Worm (Caenorhabditis elegans) whole organism, late embryonic: ENCODE measurements around the gene unc-58.

Experiments used
- C38D4.7 ChIP-seq: fragments of 200-800 bp; sonication (Bioruptor generic); optimal IDR thresholded peaks from 2 replicates; lab custom pipeline; 2018; ENCODE audit warnings: mild to moderate bottlenecking, missing genetic modification characterization, moderate library complexity, missing compliant biosample characterization
- K02D7.2 ChIP-seq: sonication (generic microtip); optimal IDR thresholded peaks from 2 replicates; lab custom pipeline; 2017; ENCODE audit warnings: mild to moderate bottlenecking, missing genetic modification characterization, missing compliant biosample characterization
- K09A11.1 ChIP-seq: sonication (generic microtip); optimal IDR thresholded peaks from 2 replicates; lab custom pipeline; 2017; ENCODE audit warnings: antibody characterized with exemption, mild to moderate bottlenecking, missing genetic modification characterization, missing compliant biosample characterization; ENCODE audit not compliant: insufficient read depth
- ahr-1 ChIP-seq: sonication (generic microtip); optimal IDR thresholded peaks from 2 replicates; lab custom pipeline; 2016; ENCODE audit warnings: missing genetic modification characterization, missing compliant biosample characterization
- ceh-14 ChIP-seq: sonication (generic microtip); optimal IDR thresholded peaks from 2 replicates; lab custom pipeline; 2016; ENCODE audit warnings: missing genotype, missing genetic modification characterization, missing compliant biosample characterization
- ceh-18 ChIP-seq: sonication (generic microtip); optimal IDR thresholded peaks from 2 replicates; lab custom pipeline; 2016; ENCODE audit warnings: missing genetic modification characterization, missing compliant biosample characterization
- ceh-19 ChIP-seq: fragments of 200-800 bp; sonication (Bioruptor generic); optimal IDR thresholded peaks from 2 replicates; lab custom pipeline; 2018; ENCODE audit warnings: mild to moderate bottlenecking, missing genetic modification characterization, missing compliant biosample characterization
- ceh-34 ChIP-seq: sonication (generic microtip); optimal IDR thresholded peaks from 2 replicates; lab custom pipeline; 2016; ENCODE audit warnings: mild to moderate bottlenecking, missing genetic modification characterization, missing compliant biosample characterization
- ceh-48 ChIP-seq: sonication (generic microtip); optimal IDR thresholded peaks from 2 replicates; lab custom pipeline; 2016; ENCODE audit warnings: missing genetic modification characterization, inconsistent platforms, missing compliant biosample characterization
- ceh-9 ChIP-seq: sonication (generic microtip); optimal IDR thresholded peaks from 2 replicates; lab custom pipeline; 2016; ENCODE audit warnings: mild to moderate bottlenecking, missing genetic modification characterization, inconsistent platforms, missing compliant biosample characterization
- che-1 ChIP-seq: sonication (generic microtip); optimal IDR thresholded peaks from 2 replicates; lab custom pipeline; 2016; ENCODE audit warnings: mild to moderate bottlenecking, missing genetic modification characterization, missing compliant biosample characterization
- dve-1 ChIP-seq: sonication (generic microtip); optimal IDR thresholded peaks from 2 replicates; lab custom pipeline; 2017; ENCODE audit warnings: antibody characterized with exemption, mild to moderate bottlenecking, missing genetic modification characterization, missing compliant biosample characterization
- eyg-1 ChIP-seq: sonication (generic microtip); optimal IDR thresholded peaks from 2 replicates; lab custom pipeline; 2016; ENCODE audit warnings: missing genotype, missing genetic modification characterization, missing compliant biosample characterization
- fax-1 ChIP-seq: sonication (generic microtip); optimal IDR thresholded peaks from 2 replicates; lab custom pipeline; 2016; ENCODE audit warnings: missing genotype, missing genetic modification characterization, missing compliant biosample characterization
- fkh-6 ChIP-seq: sonication (generic microtip); optimal IDR thresholded peaks from 2 replicates; lab custom pipeline; 2016; ENCODE audit warnings: missing genetic modification characterization, missing compliant biosample characterization
- gmeb-2 ChIP-seq: sonication (generic microtip); optimal IDR thresholded peaks from 2 replicates; lab custom pipeline; 2016; ENCODE audit warnings: missing genetic modification characterization, inconsistent platforms, missing compliant biosample characterization
- hlh-13 ChIP-seq: fragments of 200-800 bp; sonication (Bioruptor generic); optimal IDR thresholded peaks from 2 replicates; lab custom pipeline; 2018; ENCODE audit warnings: mild to moderate bottlenecking, missing genetic modification characterization, missing compliant biosample characterization
- hlh-15 ChIP-seq: sonication (generic microtip); optimal IDR thresholded peaks from 2 replicates; lab custom pipeline; 2016; ENCODE audit warnings: missing genetic modification characterization, missing compliant biosample characterization
- hlh-30 ChIP-seq: sonication (generic microtip); optimal IDR thresholded peaks from 2 replicates; lab custom pipeline; 2017; ENCODE audit warnings: antibody characterized with exemption, missing genetic modification characterization, missing compliant biosample characterization; ENCODE audit not compliant: insufficient read depth
- hlh-6 ChIP-seq: sonication (generic microtip); optimal IDR thresholded peaks from 2 replicates; lab custom pipeline; 2016; ENCODE audit warnings: missing genotype, missing genetic modification characterization, missing compliant biosample characterization
- hlh-8 ChIP-seq: sonication (generic microtip); optimal IDR thresholded peaks from 2 replicates; lab custom pipeline; 2016; ENCODE audit warnings: missing genotype, missing genetic modification characterization, missing compliant biosample characterization
- lim-6 ChIP-seq: sonication (generic microtip); optimal IDR thresholded peaks from 2 replicates; lab custom pipeline; 2016; ENCODE audit warnings: missing genetic modification characterization, missing compliant biosample characterization
- lin-11 ChIP-seq: fragments of 200-800 bp; sonication (Bioruptor generic); optimal IDR thresholded peaks from 2 replicates; lab custom pipeline; 2018; ENCODE audit warnings: mild to moderate bottlenecking, missing genetic modification characterization, missing compliant biosample characterization
- madf-2 ChIP-seq: sonication (generic microtip); optimal IDR thresholded peaks from 2 replicates; lab custom pipeline; 2017; ENCODE audit warnings: missing genetic modification characterization, missing compliant biosample characterization
- mec-3 ChIP-seq: sonication (generic microtip); optimal IDR thresholded peaks from 2 replicates; lab custom pipeline; 2016; ENCODE audit warnings: borderline replicate concordance, missing genetic modification characterization, missing compliant biosample characterization
- nhr-232 ChIP-seq: sonication (generic microtip); optimal IDR thresholded peaks from 2 replicates; lab custom pipeline; 2016; ENCODE audit warnings: missing genetic modification characterization, missing compliant biosample characterization
- npax-4 ChIP-seq: sonication (generic microtip); optimal IDR thresholded peaks from 2 replicates; lab custom pipeline; 2016; ENCODE audit warnings: missing genetic modification characterization, missing compliant biosample characterization
- pag-3 ChIP-seq: sonication (generic microtip); optimal IDR thresholded peaks from 2 replicates; lab custom pipeline; 2016; ENCODE audit warnings: missing compliant biosample characterization, missing genetic modification characterization, borderline replicate concordance
- pat-9 ChIP-seq: fragments of 200-800 bp; sonication (Bioruptor generic); optimal IDR thresholded peaks from 2 replicates; lab custom pipeline; 2018; ENCODE audit warnings: mild to moderate bottlenecking, missing genetic modification characterization, moderate library complexity, missing compliant biosample characterization
- pha-4 ChIP-seq: fragments of 150-350 bp; optimal IDR thresholded peaks from 2 replicates; lab custom pipeline; 2018; ENCODE audit warnings: missing biosample characterization, missing genetic modification reagents, missing genetic modification characterization
- pqm-1 ChIP-seq: sonication (generic microtip); optimal IDR thresholded peaks from 2 replicates; lab custom pipeline; 2016; ENCODE audit warnings: missing genetic modification characterization, missing compliant biosample characterization
- ref-2 ChIP-seq: sonication (generic microtip); optimal IDR thresholded peaks from 2 replicates; lab custom pipeline; 2016; ENCODE audit warnings: missing genetic modification characterization, missing compliant biosample characterization
- sox-2 ChIP-seq: fragments of 200-800 bp; sonication (Bioruptor generic); IDR thresholded peaks from 2 replicates; pipeline ENCODE4 v1.3.6; 2022; ENCODE audit warnings: missing genetic modification reagents, missing genetic modification characterization, missing compliant biosample characterization
- sox-4 ChIP-seq: sonication (generic microtip); optimal IDR thresholded peaks from 2 replicates; lab custom pipeline; 2017; ENCODE audit warnings: mild to moderate bottlenecking, missing genetic modification characterization, inconsistent platforms, missing compliant biosample characterization
- syd-9 ChIP-seq: sonication (generic microtip); optimal IDR thresholded peaks from 2 replicates; lab custom pipeline; 2016; ENCODE audit warnings: mild to moderate bottlenecking, missing genetic modification characterization, moderate library complexity, missing compliant biosample characterization
- unc-42 ChIP-seq: sonication (generic microtip); optimal IDR thresholded peaks from 2 replicates; lab custom pipeline; 2016; ENCODE audit warnings: missing genotype, missing genetic modification characterization, missing compliant biosample characterization
- unc-55 ChIP-seq: sonication (generic microtip); optimal IDR thresholded peaks from 2 replicates; lab custom pipeline; 2017; ENCODE audit warnings: missing biosample characterization, missing genetic modification reagents, missing genetic modification characterization
- unc-86 ChIP-seq: sonication (generic microtip); optimal IDR thresholded peaks from 2 replicates; lab custom pipeline; 2016; ENCODE audit warnings: missing genetic modification characterization, missing compliant biosample characterization
- ztf-16 ChIP-seq: sonication (generic microtip); optimal IDR thresholded peaks from 2 replicates; lab custom pipeline; 2017; ENCODE audit warnings: missing genetic modification characterization, missing compliant biosample characterization

unc-58 gene

DNA sequence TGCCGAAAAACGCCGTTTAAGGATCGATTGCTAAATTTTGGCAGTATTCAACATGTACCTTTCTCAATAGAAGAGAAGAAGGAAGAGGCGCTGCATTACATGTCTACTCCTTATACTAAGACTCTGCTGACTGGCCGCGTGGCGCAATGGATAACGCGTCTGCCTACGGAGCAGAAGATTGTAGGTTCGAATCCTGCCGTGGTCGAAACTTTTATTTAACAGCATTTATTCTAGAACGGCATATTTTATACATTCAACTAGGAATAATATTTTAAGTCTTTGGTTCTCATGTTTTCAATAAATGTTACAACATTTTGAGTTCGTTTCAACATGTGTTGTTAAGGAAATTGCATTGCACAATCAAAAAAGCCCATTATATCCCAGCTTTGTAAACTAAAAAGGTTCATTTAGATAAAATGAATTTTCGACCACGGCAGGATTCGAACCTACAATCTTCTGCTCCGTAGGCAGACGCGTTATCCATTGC lies 393 bp downstream of the unc-58 start (continued):
- TF ChIP-seq K09A11.1 (peak; percentile 65), hlh-13 (GFP tag; lab: Kevin White, UChicago) (peak; percentile 36), sox-4 (peak; percentile 71), hlh-6 (tag; lab: Kevin White, UChicago) (peak; percentile 56), ceh-14 (peak; percentile 68), eyg-1 (peak; percentile 9), ztf-16 (tag; lab: Kevin White, UChicago) (peak; percentile 74), hlh-8 (tag; lab: Kevin White, UChicago) (peak; percentile 16), fax-1 (tag; lab: Kevin White, UChicago) (peak; percentile 31), C38D4.7 (GFP tag; lab: Kevin White, UChicago) (peak; percentile 36), madf-2 (tag; lab: Kevin White, UChicago) (peak; percentile 59), che-1 (tag; lab: Kevin White, UChicago) (peak; percentile 77), ahr-1 (tag; lab: Kevin White, UChicago) (peak; percentile 25), unc-42 (tag; lab: Kevin White, UChicago) (peak; percentile 53), unc-86 (tag; lab: Kevin White, UChicago) (peak; percentile 52), ceh-34 (tag; lab: Kevin White, UChicago) (peak; percentile 61), ref-2 (peak; percentile 68), K02D7.2 (tag; lab: Kevin White, UChicago) (peak; percentile 23)

DNA sequence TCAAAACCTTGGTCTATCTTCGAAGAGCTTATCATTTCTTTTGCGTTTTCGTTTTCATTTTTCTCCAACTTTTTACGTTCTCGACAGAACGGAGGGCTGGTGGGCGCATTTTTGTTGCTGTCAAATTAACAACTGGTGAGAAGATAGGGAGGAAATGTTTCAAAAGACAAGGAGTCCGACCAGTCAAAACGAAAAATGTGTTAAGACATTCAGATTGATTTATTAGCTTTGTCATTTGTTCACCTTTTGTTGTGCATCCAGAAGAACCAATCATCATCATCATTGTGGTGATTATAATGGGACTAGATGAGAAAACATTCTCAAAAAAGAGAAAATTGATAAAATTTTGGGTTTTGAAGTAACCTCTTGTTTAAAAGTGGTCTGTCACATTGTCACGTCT lies 2.8 kb downstream of the unc-58 start:
- no peak for TF ChIP-seq ceh-9 (tag; lab: Kevin White, UChicago)
- TF ChIP-seq unc-55: peak; percentile 45

DNA sequence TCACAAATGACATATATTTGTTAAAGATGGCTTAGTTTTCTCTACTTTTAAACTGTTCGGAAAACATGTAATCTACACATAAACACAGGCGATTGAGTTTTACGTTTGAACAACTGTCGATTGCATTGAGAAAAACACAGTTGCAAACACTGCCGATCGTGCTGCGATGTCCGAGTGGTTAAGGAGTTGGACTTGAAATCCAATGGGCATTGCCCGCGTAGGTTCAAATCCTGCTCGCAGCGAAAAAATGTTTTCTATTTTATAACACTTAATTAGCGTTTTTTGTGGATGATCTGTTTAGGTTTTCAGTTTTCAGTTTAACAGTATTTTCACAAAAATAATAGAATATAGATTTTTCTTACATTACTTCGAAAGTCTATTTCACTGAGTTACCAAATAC lies 8.6 kb downstream of the unc-58 start:
- TF ChIP-seq fax-1 (tag; lab: Kevin White, UChicago): no peak
- no peak for TF ChIP-seq unc-86 (tag; lab: Kevin White, UChicago)
- no peak for TF ChIP-seq nhr-232
- peak; percentile 30 for TF ChIP-seq dve-1 (tag; lab: Kevin White, UChicago)

DNA sequence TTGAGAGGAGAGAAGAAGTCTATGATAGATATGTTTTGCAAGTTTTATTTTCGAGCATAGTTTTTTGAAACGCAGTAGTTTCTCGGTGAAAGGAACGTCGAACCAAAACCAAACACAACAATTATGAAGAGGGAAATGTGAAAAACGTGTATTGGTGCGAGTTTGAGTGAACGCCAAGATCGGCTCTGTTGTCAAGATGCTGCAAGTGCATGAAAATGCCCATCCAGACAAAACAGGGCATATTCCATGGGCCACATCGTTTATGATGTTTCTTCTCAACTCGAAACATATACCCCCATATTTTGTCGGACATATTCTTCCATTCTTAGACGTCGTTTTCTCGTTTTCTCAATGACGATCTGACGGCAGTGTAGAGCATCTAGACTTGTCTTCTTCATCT lies 10.0 kb downstream of the unc-58 start:
- TF ChIP-seq ceh-48 (tag; lab: Kevin White, UChicago) (no peak), fkh-6 (no peak), lim-6 (tag; lab: Kevin White, UChicago) (no peak), ref-2 (no peak)

DNA sequence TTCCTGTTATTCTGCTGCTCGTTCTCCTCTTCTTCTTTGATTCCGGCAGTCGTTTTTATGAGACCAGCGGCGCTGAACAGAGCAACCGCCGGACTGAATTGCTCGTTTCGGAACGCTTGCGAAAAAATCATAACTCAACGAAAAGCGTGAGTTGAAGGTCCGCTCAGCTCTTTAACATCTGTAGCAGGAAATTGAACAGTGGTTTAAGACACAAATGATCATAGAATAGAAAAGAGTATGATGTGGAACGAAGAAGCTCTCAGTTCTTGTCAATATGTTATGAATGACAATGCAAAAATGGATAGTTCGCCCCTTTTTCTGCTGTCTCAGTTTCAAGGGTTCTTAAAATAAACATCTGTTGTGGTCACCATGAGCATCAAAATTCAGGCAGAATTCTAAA lies 19.3 kb downstream of the unc-58 start:
- TF ChIP-seq pqm-1 (tag; lab: Kevin White, UChicago): no peak
- no peak for TF ChIP-seq hlh-6 (tag; lab: Kevin White, UChicago)
- TF ChIP-seq gmeb-2 (tag; lab: Kevin White, UChicago): no peak
- no peak for TF ChIP-seq pat-9 (tag; lab: Kevin White, UChicago)
- no peak for TF ChIP-seq pag-3 (tag; lab: Kevin White, UChicago)
- TF ChIP-seq mec-3 (tag; lab: Kevin White, UChicago): no peak
- TF ChIP-seq pha-4 (tag; lab: Kevin White, UChicago): no peak
- no peak for TF ChIP-seq syd-9 (tag; lab: Kevin White, UChicago)
- no peak for TF ChIP-seq hlh-30 (tag; lab: Kevin White, UChicago)
- TF ChIP-seq ceh-14: no peak
- TF ChIP-seq sox-2 (GFP tag; lab: Robert Waterston, UW): no peak
- TF ChIP-seq ceh-19 (GFP tag; lab: Kevin White, UChicago): no peak
- no peak for TF ChIP-seq ceh-18
- no peak for TF ChIP-seq lin-11 (tag; lab: Kevin White, UChicago)
- no peak for TF ChIP-seq npax-4 (tag; lab: Kevin White, UChicago)
- no peak for TF ChIP-seq ceh-34 (tag; lab: Kevin White, UChicago)
- TF ChIP-seq ref-2: no peak
- TF ChIP-seq hlh-15 (tag; lab: Kevin White, UChicago): no peak
